Worm (Caenorhabditis elegans) whole organism, mixed stage, embryonic: Measurements from ENCODE around the gene T11G6.2.

Experiments used
- ces-1 ChIP-seq: fragments of 150-350 bp; optimal IDR thresholded peaks from 2 replicates; lab custom pipeline; 2014; ENCODE audit warnings: missing biosample characterization, missing genetic modification reagents, missing genetic modification characterization
- elt-3 ChIP-seq: fragments of 150-350 bp; optimal IDR thresholded peaks from 2 replicates; lab custom pipeline; 2014; ENCODE audit warnings: missing biosample characterization, missing genetic modification characterization
- lin-13 ChIP-seq: fragments of 150-350 bp; optimal IDR thresholded peaks from 2 replicates; lab custom pipeline; 2014; ENCODE audit warnings: missing biosample characterization, missing genetic modification characterization
- nhr-237 ChIP-seq: fragments of 150-350 bp; optimal IDR thresholded peaks from 2 replicates; lab custom pipeline; 2014; ENCODE audit warnings: missing biosample characterization, missing genetic modification characterization
- pha-4 ChIP-seq: fragments of 150-350 bp; optimal IDR thresholded peaks from 2 replicates; lab custom pipeline; 2018; ENCODE audit warnings: missing biosample characterization, missing genetic modification reagents, missing genetic modification characterization
- sptf-1 ChIP-seq: sonication (generic microtip); optimal IDR thresholded peaks from 2 replicates; lab custom pipeline; 2017; ENCODE audit warnings: mild to moderate bottlenecking, missing genetic modification characterization, moderate library complexity, missing compliant biosample characterization

- TF ChIP-seq sptf-1 (tag; lab: Kevin White, UChicago) (no peak), lin-13 (tag; lab: Kevin White, UChicago) (no peak), pha-4 (tag; lab: Kevin White, UChicago) (no peak), nhr-237 (no peak), elt-3 (no peak), ces-1 (no peak)
Observed at ce11 chrIV:10880264-10880663, 22.0 kb upstream of the T11G6.2 start, which contains the start of gene fipr-15.
